Fruit fly (Drosophila melanogaster): ENCODE measurements around the gene CG9686.

The CG9686 gene

DNA sequence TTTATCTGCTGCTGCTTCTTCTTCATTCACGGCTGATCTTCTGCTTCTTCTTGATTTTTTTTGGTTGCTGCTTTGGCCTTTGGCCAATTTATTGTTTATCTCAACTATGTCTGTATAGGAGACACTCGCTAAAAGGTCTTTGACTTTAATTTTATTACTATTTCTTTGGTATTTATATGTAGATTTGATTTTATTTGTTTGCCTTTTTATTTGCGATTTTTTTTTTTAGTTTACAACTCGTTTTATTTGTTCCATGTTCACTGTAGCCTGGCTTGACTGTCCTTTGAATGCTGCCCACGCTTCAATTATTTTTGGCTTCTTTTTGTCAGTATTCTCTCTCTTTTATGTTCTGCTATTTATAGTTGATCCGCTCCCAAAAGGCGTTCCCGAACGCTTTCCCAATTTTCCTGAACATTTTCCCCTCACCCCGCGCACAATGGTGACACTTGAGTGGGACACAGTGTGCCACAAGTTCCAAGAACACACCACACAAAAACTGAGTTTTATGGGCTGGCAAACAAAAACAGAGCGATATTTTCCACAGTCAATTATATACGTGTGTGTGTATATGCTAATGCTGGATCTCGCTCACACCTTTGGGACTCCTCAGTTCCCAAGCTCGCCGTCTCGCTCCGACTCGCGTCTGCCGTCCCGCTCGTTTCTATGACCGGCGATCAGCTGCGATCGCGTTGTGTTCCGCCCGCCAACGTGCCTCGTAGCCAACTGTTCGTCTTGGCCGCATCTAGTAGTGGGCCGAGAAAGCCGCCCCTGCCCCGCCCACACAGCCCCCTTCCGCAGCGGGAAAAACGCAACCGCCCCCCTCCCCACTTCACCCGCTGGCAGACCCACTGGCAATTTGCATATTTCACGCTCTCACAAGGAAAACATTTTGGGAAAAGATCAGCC lies 3.5 kb upstream of the CG9686 start, which contains the start of gene CG15247 (continued):
- TF ChIP-seq lilli (GFP tag; optimal IDR thresholded peaks at IDR 0.05), result peak; percentile 78
- no peak for TF ChIP-seq amos (GFP tag; IDR thresholded peaks at IDR 0.05; ENCODE audit: partially characterized antibody)
- TF ChIP-seq CG10274 (GFP tag; optimal IDR thresholded peaks at IDR 0.05), result peak; percentile 11
- TF ChIP-seq crol (GFP tag; IDR thresholded peaks at IDR 0.05), result peak; percentile 82
- TF ChIP-seq CG31365 (tag; optimal IDR thresholded peaks at IDR 0.05), result no peak
- peak; percentile 80 for TF ChIP-seq Aef1 (GFP tag; IDR thresholded peaks at IDR 0.05)
- TF ChIP-seq chm (GFP tag; IDR thresholded peaks at IDR 0.05), result no peak; the same call in 1 of the 2 replicates
- TF ChIP-seq ind (GFP tag; optimal IDR thresholded peaks at IDR 0.05), result peak; percentile 68
- peak; percentile 3 for TF ChIP-seq CG1647 (GFP tag; optimal IDR thresholded peaks at IDR 0.05)
- TF ChIP-seq Ssrp (tag; optimal IDR thresholded peaks at IDR 0.05), result peak; percentile 73
- TF ChIP-seq Sry-δ (GFP tag; optimal IDR thresholded peaks at IDR 0.05), result peak; percentile 13
- peak; percentile 67; the same call in 2 of the 3 replicates for TF ChIP-seq CG11093 (GFP tag; IDR thresholded peaks at IDR 0.05)
- peak; percentile 47; the same call in 1 of the 2 replicates for TF ChIP-seq CG43689 (GFP tag; IDR thresholded peaks at IDR 0.05)
- TF ChIP-seq ewg (GFP tag; optimal IDR thresholded peaks at IDR 0.05), result peak; percentile 49
- TF ChIP-seq HmgZ (tag; optimal IDR thresholded peaks at IDR 0.05), result peak; percentile 49
- no peak for TF ChIP-seq hkb (optimal IDR thresholded peaks at IDR 0.05)
- peak; percentile 80 for TF ChIP-seq hkb (GFP tag; IDR thresholded peaks at IDR 0.05)
- no peak for TF ChIP-seq CG13123 (GFP tag; optimal IDR thresholded peaks at IDR 0.05)
- no peak for TF ChIP-seq CG15479 (GFP tag; optimal IDR thresholded peaks at IDR 0.05)
- peak; percentile 44 for TF ChIP-seq cg (GFP tag; optimal IDR thresholded peaks at IDR 0.05)
- TF ChIP-seq CG1832 (GFP tag; optimal IDR thresholded peaks at IDR 0.05), result peak; percentile 73
- TF ChIP-seq ERR (GFP tag; optimal IDR thresholded peaks at IDR 0.05), result no peak
- TF ChIP-seq CG7357 (GFP tag; IDR thresholded peaks at IDR 0.05), result peak; percentile 48; the same call in 1 of the 3 replicates
- peak; percentile 66 for TF ChIP-seq CG7556 (GFP tag; optimal IDR thresholded peaks at IDR 0.05)
- no peak for TF ChIP-seq lov (optimal IDR thresholded peaks at IDR 0.05)
- peak; percentile 55; the same call in 1 of the 3 replicates for TF ChIP-seq lov (GFP tag; IDR thresholded peaks at IDR 0.05)
- TF ChIP-seq ara (GFP tag; IDR thresholded peaks at IDR 0.05), result peak; percentile 81
- no peak for TF ChIP-seq run (tag; optimal IDR thresholded peaks at IDR 0.05)
- peak; percentile 31 for TF ChIP-seq Ets97D (GFP tag; optimal IDR thresholded peaks at IDR 0.05)
- no peak for TF ChIP-seq CG7271 (tag; optimal IDR thresholded peaks at IDR 0.05)
- no peak for TF ChIP-seq CG3726 (GFP tag; IDR thresholded peaks at IDR 0.05)
- no peak for TF ChIP-seq fd64A (GFP tag; optimal IDR thresholded peaks at IDR 0.05)
- peak; percentile 43 for TF ChIP-seq trh (GFP tag; optimal IDR thresholded peaks at IDR 0.05)
- no peak for TF ChIP-seq Trl (optimal IDR thresholded peaks at IDR 0.05)
- peak; percentile 72 for TF ChIP-seq Trl (GFP tag; optimal IDR thresholded peaks at IDR 0.05)
- no peak for TF ChIP-seq her (GFP tag; optimal IDR thresholded peaks at IDR 0.05)
- peak; percentile 64 for TF ChIP-seq ssp (GFP tag; IDR thresholded peaks at IDR 0.05)
- peak; percentile 66 for TF ChIP-seq Camta (GFP tag; optimal IDR thresholded peaks at IDR 0.05)
- TF ChIP-seq wor (GFP tag; IDR thresholded peaks at IDR 0.05), result peak; percentile 66; the same call in 1 of the 2 replicates
- peak; percentile 59 for TF ChIP-seq HLH54F (GFP tag; optimal IDR thresholded peaks at IDR 0.05)
- peak; percentile 75 for TF ChIP-seq jumu (GFP tag; optimal IDR thresholded peaks at IDR 0.05)
- TF ChIP-seq CG11456 (GFP tag; IDR thresholded peaks at IDR 0.05), result peak; percentile 71
- TF ChIP-seq Hsf (GFP tag; optimal IDR thresholded peaks at IDR 0.05), result peak; percentile 77
- peak; percentile 17 for TF ChIP-seq exex (tag; optimal IDR thresholded peaks at IDR 0.05)
- TF ChIP-seq CG6689 (GFP tag; IDR thresholded peaks at IDR 0.05), result peak; percentile 76
- 0 out of 3 replicates have a peak, but pooled peaks have one; percentile 43 for TF ChIP-seq z (GFP tag; IDR thresholded peaks at IDR 0.05)
- no peak for TF ChIP-seq kni (GFP tag; optimal IDR thresholded peaks at IDR 0.05)
- TF ChIP-seq nerfin-1 (tag; optimal IDR thresholded peaks at IDR 0.05), result peak; percentile 59
- TF ChIP-seq HLH3B (GFP tag; IDR thresholded peaks at IDR 0.05), result peak; percentile 83
- TF ChIP-seq row (GFP tag; IDR thresholded peaks at IDR 0.05), result peak; percentile 88

Data from whole organism, embryonic.